Worm (Caenorhabditis elegans) whole organism, L4/young adult: ENCODE data around the gene F28H7.7.

ENCODE experiments used
- W03F9.2 ChIP-seq: fragments of 150-350 bp; optimal IDR thresholded peaks from 2 replicates; lab custom pipeline; 2014; ENCODE audit warnings: missing biosample characterization, missing genetic modification characterization
- dao-5 ChIP-seq: sonication (generic microtip); optimal IDR thresholded peaks from 2 replicates; lab custom pipeline; 2016; ENCODE audit warnings: missing genotype, missing genetic modification characterization, moderate library complexity, missing compliant biosample characterization
- him-1 ChIP-seq: sonication (generic microtip); optimal IDR thresholded peaks from 2 replicates; lab custom pipeline; 2016; ENCODE audit warnings: missing genotype, missing genetic modification reagents, missing genetic modification characterization, missing compliant biosample characterization

ce11 chrV:10727651-10728050, 26.3 kb downstream of the F28H7.7 start:
- TF ChIP-seq dao-5 (no peak), W03F9.2 (tag; lab: Kevin White, UChicago) (no peak), him-1 (tag; lab: Kevin White, UChicago) (no peak)
